Fruit fly (Drosophila melanogaster) whole organism, embryonic: Measurements from ENCODE around the gene frm.

Experiments used
- CG12104 ChIP-seq: fragments of 200-800 bp; sonication (Bioruptor generic); optimal IDR thresholded peaks from 3 replicates; lab custom pipeline; 2016; ENCODE audit warnings: missing biosample characterization, missing genetic modification characterization
- ab ChIP-seq: fragments of 200-800 bp; sonication (Bioruptor generic); optimal IDR thresholded peaks from 2 replicates; lab custom pipeline; 2016; ENCODE audit warnings: missing biosample characterization, missing genetic modification characterization
- tin ChIP-seq: fragments of 200-800 bp; sonication (Bioruptor generic); optimal IDR thresholded peaks from 3 replicates; lab custom pipeline; 2016; ENCODE audit warnings: missing biosample characterization, missing genetic modification characterization

- TF ChIP-seq ab (GFP tag; lab: Kevin White, UChicago) (no peak), CG12104 (no peak), tin (GFP tag; lab: Kevin White, UChicago) (no peak)
Measured at dm6 chr3L:5599592-5599991, 48.6 kb upstream of the frm start, which contains the start of gene CG10591.
